Fruit fly (Drosophila melanogaster): ENCODE results near the gene CG7841.

dm6 chr3L:15526712-15527111, 18.7 kb upstream of the CG7841 start, which contains the start of gene CG33985:
- TF ChIP-seq Hr96 (GFP tag; optimal IDR thresholded peaks at IDR 0.05) (no peak), toe (GFP tag; optimal IDR thresholded peaks at IDR 0.05) (no peak), pad (GFP tag; optimal IDR thresholded peaks at IDR 0.05) (no peak), Mnt (GFP tag; optimal IDR thresholded peaks at IDR 0.05) (no peak)

All from whole organism, adult.